Fruit fly (Drosophila melanogaster) whole organism, embryonic: ENCODE results near the gene DCTN6-p27.

Experiments
- Bgb ChIP-seq: fragments of 200-800 bp; sonication (Bioruptor generic); IDR thresholded peaks from 2 replicates; pipeline ENCODE4 v1.3.6; 2022; ENCODE audit warnings: missing biosample characterization, missing genetic modification characterization; ENCODE audit not compliant: partially characterized antibody
- Blimp-1 ChIP-seq: fragments of 200-800 bp; sonication (Bioruptor generic); optimal IDR thresholded peaks from 3 replicates; lab custom pipeline; 2018; ENCODE audit warnings: missing biosample characterization, missing genetic modification characterization, mild to moderate bottlenecking, moderate library complexity, missing genetic modification reagents
- CG10543 ChIP-seq: fragments of 200-800 bp; sonication (Bioruptor generic); optimal IDR thresholded peaks from 3 replicates; lab custom pipeline; 2017; ENCODE audit warnings: missing biosample characterization, mild to moderate bottlenecking, missing genetic modification characterization, moderate library complexity
- CG11696 ChIP-seq: fragments of 200-800 bp; sonication (Bioruptor generic); IDR thresholded peaks from 2 replicates; pipeline ENCODE4 v1.3.6; 2022; ENCODE audit warnings: missing biosample characterization, missing genetic modification characterization
- CG12236 ChIP-seq: fragments of 200-800 bp; sonication (Bioruptor generic); optimal IDR thresholded peaks from 2 replicates; lab custom pipeline; 2016; ENCODE audit warnings: missing biosample characterization, missing genetic modification characterization
- CG12744 ChIP-seq: fragments of 200-800 bp; sonication (Bioruptor generic); optimal IDR thresholded peaks from 2 replicates; lab custom pipeline; 2016; ENCODE audit warnings: missing biosample characterization, missing genetic modification characterization
- CG13624 ChIP-seq: fragments of 200-800 bp; sonication (Bioruptor generic); optimal IDR thresholded peaks from 2 replicates; lab custom pipeline; 2016; ENCODE audit warnings: missing biosample characterization, missing genetic modification characterization
- CG13894 ChIP-seq: fragments of 200-800 bp; sonication (Bioruptor generic); optimal IDR thresholded peaks from 3 replicates; lab custom pipeline; 2018; ENCODE audit warnings: missing biosample characterization, mild to moderate bottlenecking, missing genetic modification characterization, moderate library complexity
- CG15696 ChIP-seq: fragments of 200-800 bp; sonication (Bioruptor generic); optimal IDR thresholded peaks from 2 replicates; lab custom pipeline; 2019; ENCODE audit warnings: missing biosample characterization, mild to moderate bottlenecking, missing genetic modification characterization, moderate library complexity
- CG1647 ChIP-seq: fragments of 200-800 bp; sonication (Bioruptor generic); optimal IDR thresholded peaks from 3 replicates; lab custom pipeline; 2016; ENCODE audit warnings: missing biosample characterization, missing genetic modification characterization
- CG17802 ChIP-seq: fragments of 200-800 bp; sonication (Bioruptor generic); optimal IDR thresholded peaks from 2 replicates; lab custom pipeline; 2018; ENCODE audit warnings: missing biosample characterization, mild to moderate bottlenecking, missing genetic modification characterization, moderate library complexity
- CG2120 ChIP-seq: fragments of 200-800 bp; sonication (Bioruptor generic); optimal IDR thresholded peaks from 3 replicates; lab custom pipeline; 2016; ENCODE audit warnings: missing biosample characterization, missing genetic modification characterization
- CG2875 ChIP-seq: fragments of 200-800 bp; sonication (Bioruptor generic); optimal IDR thresholded peaks from 2 replicates; lab custom pipeline; 2017; ENCODE audit warnings: missing biosample characterization, mild to moderate bottlenecking, missing genetic modification characterization, missing genetic modification reagents
- CG3407 ChIP-seq: fragments of 200-800 bp; sonication (Bioruptor generic); optimal IDR thresholded peaks from 2 replicates; lab custom pipeline; 2018; ENCODE audit warnings: missing biosample characterization, mild to moderate bottlenecking, missing genetic modification characterization
- CG8281 ChIP-seq: fragments of 200-800 bp; sonication (Bioruptor generic); optimal IDR thresholded peaks from 2 replicates; lab custom pipeline; 2018; ENCODE audit warnings: missing biosample characterization, mild to moderate bottlenecking, missing genetic modification characterization, moderate library complexity
- CG8290 ChIP-seq, 3 experiments: fragments of 200-800 bp; sonication (Bioruptor generic); optimal IDR thresholded peaks; 2 replicates each; lab custom pipeline; 2016 to 2019; ENCODE audit warnings: missing biosample characterization in 3 of 3, missing genetic modification characterization in 3 of 3, mild to moderate bottlenecking in 2 of 3, moderate library complexity in 1 of 3
- CG8388 ChIP-seq: fragments of 200-800 bp; sonication (Bioruptor generic); optimal IDR thresholded peaks from 2 replicates; lab custom pipeline; 2019; ENCODE audit warnings: missing biosample characterization, mild to moderate bottlenecking, missing genetic modification characterization, moderate library complexity
- Dll ChIP-seq: fragments of 200-800 bp; sonication (Bioruptor generic); IDR thresholded peaks from 4 replicates; pipeline ENCODE4 v1.3.6; 2022; ENCODE audit warnings: missing biosample characterization, missing genetic modification characterization; ENCODE audit not compliant: partially characterized antibody
- Dp ChIP-seq: fragments of 200-800 bp; sonication (Bioruptor generic); optimal IDR thresholded peaks from 2 replicates; lab custom pipeline; 2018; ENCODE audit warnings: missing biosample characterization, mild to moderate bottlenecking, missing genetic modification characterization, moderate library complexity
- Eip74EF ChIP-seq, 2 experiments: fragments of 200-800 bp in 1 of 2; fragments of >200 bp in 1 of 2; sonication (Bioruptor generic) in 1 of 2; optimal IDR thresholded peaks; 2 replicates each; lab custom pipeline; 2017 to 2019; ENCODE audit warnings: missing biosample characterization in 2 of 2, missing genetic modification characterization in 2 of 2, mild to moderate bottlenecking in 1 of 2, moderate library complexity in 1 of 2
- Ets97D ChIP-seq: fragments of 200-800 bp; sonication (Bioruptor generic); optimal IDR thresholded peaks from 3 replicates; lab custom pipeline; 2016; ENCODE audit warnings: missing biosample characterization, missing genetic modification characterization
- H15 ChIP-seq: fragments of 200-800 bp; sonication (Bioruptor generic); IDR thresholded peaks from 3 replicates; pipeline ENCODE4 v1.3.6; 2022; ENCODE audit warnings: missing biosample characterization, missing genetic modification characterization
- HmgD ChIP-seq: fragments of 200-800 bp; sonication (Bioruptor generic); optimal IDR thresholded peaks from 3 replicates; lab custom pipeline; 2016; ENCODE audit warnings: missing biosample characterization, missing genetic modification characterization
- Hsf ChIP-seq: fragments of 200-800 bp; sonication (Bioruptor generic); optimal IDR thresholded peaks from 3 replicates; lab custom pipeline; 2016; ENCODE audit warnings: missing biosample characterization, missing genetic modification characterization
- NK7.1 ChIP-seq: fragments of 200-800 bp; sonication (Bioruptor generic); optimal IDR thresholded peaks from 3 replicates; lab custom pipeline; 2016; ENCODE audit warnings: missing biosample characterization, missing genetic modification characterization
- Taf1 ChIP-seq: fragments of 200-800 bp; sonication (Bioruptor generic); IDR thresholded peaks from 2 replicates; pipeline ENCODE4 v1.3.6; 2022; ENCODE audit warnings: missing biosample characterization, missing genetic modification characterization
- ap ChIP-seq: fragments of 200-800 bp; sonication (Bioruptor generic); IDR thresholded peaks from 2 replicates; pipeline ENCODE4 v1.3.6; 2022; ENCODE audit warnings: missing biosample characterization, missing genetic modification characterization
- ci ChIP-seq: fragments of 200-800 bp; sonication (Bioruptor generic); IDR thresholded peaks from 3 replicates; pipeline ENCODE4 v1.3.6; 2022; ENCODE audit warnings: missing biosample characterization, missing genetic modification characterization
- cwo ChIP-seq: fragments of 200-800 bp; sonication (Bioruptor generic); optimal IDR thresholded peaks from 3 replicates; lab custom pipeline; 2017; ENCODE audit warnings: missing biosample characterization, missing genetic modification characterization, mild to moderate bottlenecking, moderate library complexity, missing genetic modification reagents
- da ChIP-seq: fragments of 200-800 bp; sonication (Bioruptor generic); optimal IDR thresholded peaks from 2 replicates; lab custom pipeline; 2016; ENCODE audit warnings: missing biosample characterization, missing genetic modification characterization
- exex ChIP-seq: fragments of 200-800 bp; sonication (Bioruptor generic); optimal IDR thresholded peaks from 4 replicates; lab custom pipeline; 2018; ENCODE audit warnings: missing biosample characterization, mild to moderate bottlenecking, missing genetic modification characterization, moderate library complexity
- eyg ChIP-seq: fragments of 200-800 bp; sonication (Bioruptor generic); optimal IDR thresholded peaks from 3 replicates; lab custom pipeline; 2016; ENCODE audit warnings: missing biosample characterization, missing genetic modification characterization
- grau ChIP-seq: fragments of 200-800 bp; optimal IDR thresholded peaks from 3 replicates; lab custom pipeline; 2019; ENCODE audit warnings: missing biosample characterization, mild to moderate bottlenecking, missing genetic modification characterization, moderate library complexity
- grn ChIP-seq: fragments of 200-800 bp; sonication (Bioruptor generic); optimal IDR thresholded peaks from 3 replicates; lab custom pipeline; 2017; ENCODE audit warnings: missing biosample characterization, missing genetic modification characterization
- h ChIP-seq: fragments of >200 bp; optimal IDR thresholded peaks from 2 replicates; lab custom pipeline; 2017
- mam ChIP-seq: fragments of 200-800 bp; sonication (Bioruptor generic); optimal IDR thresholded peaks from 3 replicates; lab custom pipeline; 2016; ENCODE audit warnings: missing biosample characterization, missing genetic modification characterization
- nmo ChIP-seq: fragments of 200-800 bp; sonication (Bioruptor generic); optimal IDR thresholded peaks from 2 replicates; lab custom pipeline; 2018; ENCODE audit warnings: missing biosample characterization, mild to moderate bottlenecking, missing genetic modification characterization, moderate library complexity
- org-1 ChIP-seq: fragments of 200-800 bp; sonication (Bioruptor generic); optimal IDR thresholded peaks from 2 replicates; lab custom pipeline; 2017; ENCODE audit warnings: missing biosample characterization, missing genetic modification characterization
- pan ChIP-seq, 4 experiments: fragments of >200 bp in 3 of 4; fragments of 200-800 bp in 1 of 4; sonication (Bioruptor generic) in 1 of 4; optimal IDR thresholded peaks in 3 of 4; IDR thresholded peaks in 1 of 4; 2 replicates each; pipeline versions ENCODE4 v1.3.6 to Lab custom; 2017 to 2022; ENCODE audit warnings: missing biosample characterization in 2 of 4, missing genetic modification characterization in 2 of 4, mixed read lengths in 1 of 4
- pb ChIP-seq: fragments of 200-800 bp; sonication (Bioruptor generic); optimal IDR thresholded peaks from 3 replicates; lab custom pipeline; 2016; ENCODE audit warnings: missing biosample characterization, missing genetic modification characterization
- rib ChIP-seq: fragments of 200-800 bp; sonication (Bioruptor generic); IDR thresholded peaks from 2 replicates; pipeline ENCODE4 v1.3.6; 2022; ENCODE audit warnings: missing biosample characterization, missing genetic modification characterization
- sc ChIP-seq, 3 experiments: fragments of >200 bp in 2 of 3; fragments of 200-800 bp in 1 of 3; sonication (Bioruptor generic) in 1 of 3; optimal IDR thresholded peaks; 2 replicates in 2 of 3; 3 replicates in 1 of 3; lab custom pipeline; 2017; ENCODE audit warnings: mild to moderate bottlenecking in 1 of 3, missing biosample characterization in 1 of 3, missing genetic modification characterization in 1 of 3, missing genetic modification reagents in 1 of 3
- tap ChIP-seq: fragments of 200-800 bp; optimal IDR thresholded peaks from 3 replicates; lab custom pipeline; 2019; ENCODE audit warnings: missing biosample characterization, mild to moderate bottlenecking, missing genetic modification characterization, moderate library complexity
- tgo ChIP-seq: fragments of 200-800 bp; sonication (Bioruptor generic); IDR thresholded peaks from 3 replicates; pipeline ENCODE4 v1.3.6; 2022; ENCODE audit warnings: missing biosample characterization, missing genetic modification characterization
- tll ChIP-seq, 2 experiments: fragments of 200-800 bp in 1 of 2; fragments of >200 bp in 1 of 2; sonication (Bioruptor generic) in 1 of 2; optimal IDR thresholded peaks; 2 replicates each; lab custom pipeline; 2017 to 2019; ENCODE audit warnings: missing biosample characterization in 2 of 2, missing genetic modification characterization in 2 of 2, mild to moderate bottlenecking in 1 of 2, moderate library complexity in 1 of 2
- trem ChIP-seq: fragments of 200-800 bp; optimal IDR thresholded peaks from 3 replicates; lab custom pipeline; 2019; ENCODE audit warnings: missing biosample characterization, mild to moderate bottlenecking, missing genetic modification characterization, moderate library complexity
- usp ChIP-seq: fragments of >200 bp; optimal IDR thresholded peaks from 2 replicates; lab custom pipeline; 2017; ENCODE audit warnings: missing biosample characterization, missing genetic modification characterization
- vvl ChIP-seq: fragments of 200-800 bp; sonication (Bioruptor generic); IDR thresholded peaks from 2 replicates; pipeline ENCODE4 v1.3.6; 2022; ENCODE audit warnings: missing biosample characterization, missing genetic modification characterization
- zen ChIP-seq: fragments of 200-800 bp; sonication (Bioruptor generic); optimal IDR thresholded peaks from 3 replicates; lab custom pipeline; 2018; ENCODE audit warnings: missing biosample characterization, mild to moderate bottlenecking, missing genetic modification characterization, moderate library complexity

The DCTN6-p27 gene

DNA sequence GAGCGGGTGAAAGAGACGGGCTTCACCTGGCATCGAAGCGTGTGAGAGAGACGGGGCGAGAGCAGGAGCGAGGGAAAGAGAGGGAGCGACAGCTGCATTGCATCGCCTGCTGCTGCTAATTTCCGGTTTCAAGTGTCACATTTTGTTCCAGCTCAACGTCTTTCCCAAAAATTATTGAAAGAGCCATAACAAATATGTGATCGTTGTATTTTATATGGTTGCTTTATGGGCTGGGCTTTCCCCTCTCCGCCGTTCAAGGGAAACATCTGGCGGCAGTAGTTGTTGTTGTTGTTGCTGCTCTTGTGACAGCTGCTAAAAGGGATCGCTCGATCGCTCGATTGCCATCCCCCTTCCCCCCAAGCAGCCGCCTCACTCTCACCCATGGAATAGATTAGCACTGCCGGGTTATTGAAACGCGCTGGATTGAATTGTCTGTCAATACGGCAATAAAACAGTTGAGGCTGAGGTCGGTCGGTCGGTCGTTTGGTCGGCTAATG, 22.8 kb downstream of the DCTN6-p27 start (continued):
- TF ChIP-seq CG8388 (GFP tag; lab: Kevin White, UChicago), result no peak
- TF ChIP-seq ap (GFP tag; lab: Robert Waterston, UW), result no peak
- no peak for TF ChIP-seq h (lab: Kevin White, UChicago)
- TF ChIP-seq NK7.1 (GFP tag; lab: Kevin White, UChicago), result no peak
- no peak for TF ChIP-seq CG2875 (GFP tag; lab: Kevin White, UChicago)
- no peak for TF ChIP-seq org-1 (GFP tag; lab: Kevin White, UChicago)
- TF ChIP-seq pb (GFP tag; lab: Kevin White, UChicago), result no peak
- no peak for TF ChIP-seq eyg (GFP tag; lab: Kevin White, UChicago)
- no peak for TF ChIP-seq Dll
- TF ChIP-seq grn (GFP tag; lab: Kevin White, UChicago), result peak; percentile 42
- peak; percentile 51 to 86 for TF ChIP-seq tll (GFP tag; optimal IDR thresholded peaks at IDR 0.05; lab: Kevin White, UChicago)
- TF ChIP-seq pan (optimal IDR thresholded peaks at IDR 0.05; lab: Kevin White, UChicago), result no peak
- no peak for TF ChIP-seq pan (GFP tag; optimal IDR thresholded peaks at IDR 0.05 in 1 of 2, IDR thresholded peaks at IDR 0.05 in 1 of 2)
- TF ChIP-seq Hsf, result no peak
- no peak for TF ChIP-seq CG3407
- TF ChIP-seq CG13624 (GFP tag; lab: Kevin White, UChicago), result no peak
- TF ChIP-seq tgo (GFP tag; lab: Robert Waterston, UW), result no peak
- peak; percentile 96 for TF ChIP-seq da (GFP tag; lab: Kevin White, UChicago)
- no peak for TF ChIP-seq CG2120
- TF ChIP-seq CG13894 (tag; lab: Kevin White, UChicago), result peak; percentile 26
- no peak for TF ChIP-seq exex (tag; lab: Kevin White, UChicago)
- no peak for TF ChIP-seq sc (optimal IDR thresholded peaks at IDR 0.05; lab: Kevin White, UChicago)
- peak; percentile 40 for TF ChIP-seq sc (GFP tag; optimal IDR thresholded peaks at IDR 0.05; lab: Kevin White, UChicago)
- 0 out of 3 replicates have a peak, but pooled peaks have one; percentile 26 for TF ChIP-seq ci
- no peak for TF ChIP-seq CG12236 (GFP tag; lab: Kevin White, UChicago)
- TF ChIP-seq CG11696, result 0 out of 2 replicates have a peak, but pooled peaks have one; percentile 14
- TF ChIP-seq zen (tag; lab: Kevin White, UChicago), result peak; percentile 44
- TF ChIP-seq rib, result peak; percentile 57; the same call in 1 of the 2 replicates
- TF ChIP-seq vvl (GFP tag; lab: Robert Waterston, UW), result peak; percentile 61
- no peak for TF ChIP-seq Dp (GFP tag; lab: Kevin White, UChicago)
- no peak for TF ChIP-seq HmgD (GFP tag; lab: Kevin White, UChicago)
- TF ChIP-seq mam (GFP tag; lab: Kevin White, UChicago), result no peak
- TF ChIP-seq Blimp-1, result no peak
- TF ChIP-seq CG17802 (tag; lab: Kevin White, UChicago), result no peak
- peak; percentile 13 for TF ChIP-seq CG15696
- no peak for TF ChIP-seq Taf1 (GFP tag; lab: Robert Waterston, UW)
- TF ChIP-seq CG8281, result peak; percentile 99
- peak in 1 of 2 experiments; percentile 59 for TF ChIP-seq Eip74EF (GFP tag; optimal IDR thresholded peaks at IDR 0.05; lab: Kevin White, UChicago)
- no peak for TF ChIP-seq H15
- peak; percentile 19 for TF ChIP-seq nmo (GFP tag; lab: Kevin White, UChicago)
- peak; percentile 38 for TF ChIP-seq CG10543
- TF ChIP-seq grau (tag; lab: Kevin White, UChicago), result no peak
- TF ChIP-seq CG12744, result no peak
- no peak for TF ChIP-seq tap (tag; lab: Kevin White, UChicago)
- TF ChIP-seq CG8290 (GFP tag; optimal IDR thresholded peaks at IDR 0.05; lab: Kevin White, UChicago), result no peak
- peak in 1 of 2 experiments; percentile 31 for TF ChIP-seq CG8290 (tag; optimal IDR thresholded peaks at IDR 0.05; lab: Kevin White, UChicago)
- TF ChIP-seq Ets97D (GFP tag; lab: Kevin White, UChicago), result peak; percentile 31
- TF ChIP-seq usp, result no peak
- TF ChIP-seq cwo (GFP tag; lab: Kevin White, UChicago), result no peak
- no peak for TF ChIP-seq CG1647 (GFP tag; lab: Kevin White, UChicago)
- no peak for TF ChIP-seq trem (tag; lab: Kevin White, UChicago)
- TF ChIP-seq Bgb (GFP tag; lab: Robert Waterston, UW), result no peak
